Worm (Caenorhabditis elegans) whole organism, midembryonic: Measurements from ENCODE around the gene tag-281.

Experiments used
- T22C8.4 ChIP-seq: fragments of 200-800 bp; sonication (Bioruptor generic); IDR thresholded peaks from 2 replicates; pipeline ENCODE4 v1.3.6; 2022; ENCODE audit warnings: missing genetic modification characterization, missing compliant biosample characterization
- cog-1 ChIP-seq: sonication (generic microtip); optimal IDR thresholded peaks from 2 replicates; lab custom pipeline; 2016; ENCODE audit warnings: missing genetic modification characterization, missing compliant biosample characterization
- flt-1 ChIP-seq: fragments of 200-800 bp; sonication (Bioruptor generic); IDR thresholded peaks from 2 replicates; pipeline ENCODE4 v1.3.6; 2022; ENCODE audit warnings: missing genetic modification characterization, missing compliant biosample characterization
- klf-2 ChIP-seq: fragments of 200-800 bp; sonication (Bioruptor generic); conservative IDR thresholded peaks from 2 replicates; pipeline ENCODE4 v1.3.6; 2022; ENCODE audit warnings: missing genetic modification reagents, missing genetic modification characterization, missing compliant biosample characterization
- med-1 ChIP-seq: sonication (generic microtip); optimal IDR thresholded peaks from 2 replicates; lab custom pipeline; 2017; ENCODE audit warnings: missing genetic modification characterization, mild to moderate bottlenecking, missing compliant biosample characterization, antibody characterized with exemption, missing genetic modification reagents; ENCODE audit not compliant: insufficient read depth
- ref-1 ChIP-seq: fragments of 200-800 bp; sonication (Bioruptor generic); conservative IDR thresholded peaks from 2 replicates; pipeline ENCODE4 v1.3.6; 2022; ENCODE audit warnings: missing genetic modification reagents, missing genetic modification characterization, missing compliant biosample characterization
- tab-1 ChIP-seq: fragments of 200-800 bp; sonication (Bioruptor generic); IDR thresholded peaks from 2 replicates; pipeline ENCODE4 v1.3.6; 2022; ENCODE audit warnings: missing genetic modification characterization, missing compliant biosample characterization
- ztf-23 ChIP-seq: fragments of 200-800 bp; sonication (Bioruptor generic); IDR thresholded peaks from 2 replicates; pipeline ENCODE4 v1.3.6; 2022; ENCODE audit warnings: missing genetic modification reagents, missing genetic modification characterization, missing compliant biosample characterization
- ztf-29 ChIP-seq: fragments of 200-800 bp; sonication (Bioruptor generic); IDR thresholded peaks from 2 replicates; pipeline ENCODE4 v1.3.6; 2022; ENCODE audit warnings: missing genetic modification reagents, missing genetic modification characterization, missing compliant biosample characterization

tag-281 gene

DNA sequence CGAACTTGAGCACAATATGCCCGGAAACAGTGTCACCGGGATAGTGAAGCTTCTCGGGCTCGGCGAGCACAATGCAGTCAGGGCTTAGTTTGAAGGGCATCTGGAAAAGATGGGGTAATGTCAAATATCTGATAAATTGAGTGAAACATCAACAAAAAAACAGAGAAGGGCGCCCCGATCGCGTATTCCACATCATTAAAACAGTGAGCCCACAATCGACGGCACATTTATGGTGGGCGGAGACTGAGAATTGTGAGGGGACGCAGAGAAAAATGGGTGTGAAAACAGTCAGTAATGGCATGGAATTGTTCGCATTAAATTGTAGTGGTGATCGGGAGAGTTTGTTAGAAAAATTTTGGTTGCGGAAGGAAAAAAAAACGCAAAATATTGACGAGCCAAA is 21.2 kb downstream of the tag-281 start, which contains the start of gene arrd-9:
Gene arrd-9 (minus strand): TSS at position 101 of the 400 bp plus-strand sequence.
- TF ChIP-seq cog-1 = no peak
- TF ChIP-seq klf-2 (GFP tag; lab: Robert Waterston, UW) = no peak
- TF ChIP-seq flt-1 = no peak
- TF ChIP-seq tab-1 (GFP tag; lab: Robert Waterston, UW) = no peak
- TF ChIP-seq ztf-23 (GFP tag; lab: Robert Waterston, UW) = no peak
- TF ChIP-seq T22C8.4 (GFP tag; lab: Robert Waterston, UW) = no peak
- no peak for TF ChIP-seq ref-1 (GFP tag; lab: Robert Waterston, UW)
- no peak for TF ChIP-seq ztf-29 (GFP tag; lab: Robert Waterston, UW)
- no peak for TF ChIP-seq med-1 (GFP tag; lab: Kevin White, UChicago)

- TF ChIP-seq ztf-29 (GFP tag; lab: Robert Waterston, UW) (no peak), flt-1 (no peak), cog-1 (no peak), ztf-23 (GFP tag; lab: Robert Waterston, UW) (no peak), ref-1 (GFP tag; lab: Robert Waterston, UW) (no peak), med-1 (GFP tag; lab: Kevin White, UChicago) (no peak), T22C8.4 (GFP tag; lab: Robert Waterston, UW) (no peak), tab-1 (GFP tag; lab: Robert Waterston, UW) (no peak), klf-2 (GFP tag; lab: Robert Waterston, UW) (no peak)
Observed at ce11 chrII:12481645-12482044, 22.1 kb downstream of the tag-281 start.

ce11 chrII:12482622-12483021 is 23.1 kb downstream of the tag-281 start, which contains the start of gene fbxb-102:
fbxb-102 (plus strand) TSS chrII:12482922.
- TF ChIP-seq cog-1 = no peak
- TF ChIP-seq flt-1 = no peak
- TF ChIP-seq tab-1 (GFP tag; lab: Robert Waterston, UW) = no peak
- TF ChIP-seq med-1 (GFP tag; lab: Kevin White, UChicago) = no peak
- no peak for TF ChIP-seq klf-2 (GFP tag; lab: Robert Waterston, UW)

- TF ChIP-seq med-1 (GFP tag; lab: Kevin White, UChicago) (no peak), cog-1 (no peak), T22C8.4 (GFP tag; lab: Robert Waterston, UW) (no peak), ztf-29 (GFP tag; lab: Robert Waterston, UW) (no peak), ref-1 (GFP tag; lab: Robert Waterston, UW) (no peak)
Observed at ce11 chrII:12485060-12485459, 25.5 kb downstream of the tag-281 start, which contains the start of gene F15A4.10. F15A4.10 (minus strand) TSS chrII:12485160.

DNA sequence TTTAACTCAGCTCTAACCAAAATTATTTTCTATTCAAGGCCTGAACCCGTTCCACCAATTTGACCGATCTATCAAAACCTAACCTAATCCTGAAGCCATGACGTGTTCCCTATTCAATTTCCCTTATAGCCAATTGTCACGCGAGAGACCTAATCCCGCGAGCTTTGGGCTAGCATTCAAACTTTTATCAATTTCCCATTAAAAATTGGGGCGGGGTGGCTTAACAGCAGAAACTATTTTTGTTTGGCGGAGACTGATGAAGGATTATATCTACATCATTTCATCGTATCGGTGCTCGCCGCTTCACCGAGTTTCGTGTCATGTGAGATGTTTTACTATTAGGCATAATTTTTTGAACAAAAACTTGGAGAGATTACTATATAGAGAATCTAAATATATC is 29.2 kb downstream of the tag-281 start:
- TF ChIP-seq ref-1 (GFP tag; lab: Robert Waterston, UW) = no peak
- no peak for TF ChIP-seq ztf-29 (GFP tag; lab: Robert Waterston, UW)
- TF ChIP-seq ztf-23 (GFP tag; lab: Robert Waterston, UW) = no peak
- TF ChIP-seq klf-2 (GFP tag; lab: Robert Waterston, UW) = no peak
- no peak for TF ChIP-seq tab-1 (GFP tag; lab: Robert Waterston, UW)
- TF ChIP-seq cog-1 = no peak
- no peak for TF ChIP-seq flt-1
- no peak for TF ChIP-seq T22C8.4 (GFP tag; lab: Robert Waterston, UW)
- TF ChIP-seq med-1 (GFP tag; lab: Kevin White, UChicago) = no peak

DNA sequence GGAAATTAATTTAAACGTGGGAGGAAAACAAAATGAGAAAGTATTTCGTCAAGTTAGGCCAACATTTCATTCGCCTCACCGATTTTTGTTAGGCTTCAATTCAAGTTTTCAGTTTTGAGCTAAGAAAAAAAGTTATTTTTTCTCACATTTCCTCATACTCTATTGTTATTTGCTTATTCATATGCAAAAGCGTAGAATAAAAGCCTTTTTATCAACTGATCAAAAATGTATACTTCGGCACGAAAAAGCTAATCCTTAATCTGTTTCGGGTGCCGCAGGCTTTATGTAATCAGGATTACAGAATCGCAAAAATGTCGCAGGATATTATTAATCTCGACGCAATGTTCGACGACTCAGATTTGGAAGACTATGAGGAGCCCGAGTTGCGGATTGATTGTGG is 30.3 kb downstream of the tag-281 start, which contains the start of gene T21B4.15:
Gene T21B4.15 (plus strand): TSS at position 301 of the 400 bp plus-strand sequence.
- TF ChIP-seq ztf-23 (GFP tag; lab: Robert Waterston, UW) = no peak
- TF ChIP-seq ztf-29 (GFP tag; lab: Robert Waterston, UW) = no peak
- no peak for TF ChIP-seq ref-1 (GFP tag; lab: Robert Waterston, UW)
- TF ChIP-seq cog-1 = no peak
- no peak for TF ChIP-seq T22C8.4 (GFP tag; lab: Robert Waterston, UW)
- no peak for TF ChIP-seq tab-1 (GFP tag; lab: Robert Waterston, UW)
- TF ChIP-seq klf-2 (GFP tag; lab: Robert Waterston, UW) = no peak
- no peak for TF ChIP-seq med-1 (GFP tag; lab: Kevin White, UChicago)
- no peak for TF ChIP-seq flt-1

DNA sequence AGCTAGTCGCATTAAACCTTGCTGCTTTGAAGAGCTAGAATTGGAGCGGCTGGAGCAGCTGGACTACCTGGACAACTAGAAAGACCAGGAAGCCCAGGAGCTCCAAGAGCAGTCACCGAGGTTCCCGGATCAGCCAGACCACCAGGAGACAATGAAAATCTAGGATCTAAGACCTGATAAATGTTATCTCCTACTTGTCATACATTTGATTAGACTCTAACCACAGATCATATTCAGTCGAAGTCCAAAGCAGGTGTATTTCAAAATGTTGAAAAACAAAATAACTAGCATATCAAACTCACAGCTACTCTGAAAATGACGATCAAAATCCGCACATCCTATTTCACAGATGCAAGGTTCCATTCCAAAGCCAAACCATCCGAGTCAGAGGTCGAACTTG is 32.4 kb downstream of the tag-281 start, which contains the start of gene srz-6:
Gene srz-6 (plus strand): TSS at position 301 of the 400 bp plus-strand sequence.
- TF ChIP-seq ztf-23 (GFP tag; lab: Robert Waterston, UW) (no peak), cog-1 (no peak), med-1 (GFP tag; lab: Kevin White, UChicago) (no peak), T22C8.4 (GFP tag; lab: Robert Waterston, UW) (no peak), tab-1 (GFP tag; lab: Robert Waterston, UW) (no peak), ztf-29 (GFP tag; lab: Robert Waterston, UW) (no peak), flt-1 (no peak), ref-1 (GFP tag; lab: Robert Waterston, UW) (no peak), klf-2 (GFP tag; lab: Robert Waterston, UW) (no peak)

DNA sequence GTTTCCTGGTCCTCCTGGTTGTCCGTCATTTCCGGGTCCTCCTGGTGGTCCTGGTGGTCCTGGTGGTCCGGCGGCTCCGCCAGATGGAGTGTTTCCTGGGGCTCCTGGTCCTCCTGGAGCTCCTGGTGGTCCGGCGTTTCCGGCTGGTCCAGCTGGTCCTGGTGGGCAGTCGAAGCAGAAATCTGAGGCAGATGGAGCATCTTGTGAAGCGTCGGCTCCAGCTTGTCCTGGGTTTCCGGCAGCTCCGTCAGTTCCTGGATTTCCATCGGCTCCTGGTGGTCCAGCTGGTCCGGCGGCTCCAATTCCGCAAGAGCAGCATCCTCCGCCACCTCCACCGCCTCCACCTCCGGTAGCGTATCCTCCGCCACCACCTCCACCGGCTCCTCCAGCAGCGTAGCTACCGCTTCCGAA is 34.5 kb downstream of the tag-281 start:
- TF ChIP-seq tab-1 (GFP tag; lab: Robert Waterston, UW) (no peak), ztf-29 (GFP tag; lab: Robert Waterston, UW) (no peak), ref-1 (GFP tag; lab: Robert Waterston, UW) (no peak), ztf-23 (GFP tag; lab: Robert Waterston, UW) (no peak), flt-1 (no peak), klf-2 (GFP tag; lab: Robert Waterston, UW) (no peak), med-1 (GFP tag; lab: Kevin White, UChicago) (no peak), cog-1 (no peak), T22C8.4 (GFP tag; lab: Robert Waterston, UW) (no peak)

- TF ChIP-seq T22C8.4 (GFP tag; lab: Robert Waterston, UW) (peak; percentile 96), klf-2 (GFP tag; lab: Robert Waterston, UW) (peak; percentile 98), ztf-29 (GFP tag; lab: Robert Waterston, UW) (peak; percentile 100), tab-1 (GFP tag; lab: Robert Waterston, UW) (peak; percentile 98), cog-1 (peak; percentile 83), flt-1 (peak; percentile 97), ztf-23 (GFP tag; lab: Robert Waterston, UW) (peak; percentile 98), med-1 (GFP tag; lab: Kevin White, UChicago) (peak; percentile 73), ref-1 (GFP tag; lab: Robert Waterston, UW) (peak; percentile 88)
Observed at ce11 chrII:12494556-12495131, 35.1 kb downstream of the tag-281 start, which contains the start of gene col-85. col-85 (minus strand) TSS chrII:12495095.
